Worm (Caenorhabditis elegans) whole organism, L2 larva: ENCODE measurements around the gene R13H4.2.

Experiments
- C34F6.9 ChIP-seq: fragments of 150-350 bp; optimal IDR thresholded peaks from 2 replicates; lab custom pipeline; 2014; ENCODE audit warnings: missing biosample characterization, missing genetic modification characterization
- F13H6.1 ChIP-seq: sonication (generic microtip); optimal IDR thresholded peaks from 2 replicates; lab custom pipeline; 2016; ENCODE audit warnings: missing genetic modification characterization, missing compliant biosample characterization
- R02D3.7 ChIP-seq: fragments of 150-350 bp; optimal IDR thresholded peaks from 2 replicates; lab custom pipeline; 2014; ENCODE audit warnings: missing biosample characterization, missing genetic modification characterization
- Y55F3AM.14 ChIP-seq: fragments of 200-800 bp; sonication (Bioruptor generic); optimal IDR thresholded peaks from 2 replicates; lab custom pipeline; 2018; ENCODE audit warnings: mild to moderate bottlenecking, missing genetic modification characterization, missing compliant biosample characterization
- ZK546.5 ChIP-seq: sonication (generic microtip); optimal IDR thresholded peaks from 2 replicates; lab custom pipeline; 2017; ENCODE audit warnings: missing biosample characterization, missing genetic modification characterization
- alr-1 ChIP-seq: fragments of 150-350 bp; optimal IDR thresholded peaks from 2 replicates; lab custom pipeline; 2014; ENCODE audit warnings: missing biosample characterization, missing genetic modification characterization
- aly-2 ChIP-seq: fragments of 150-350 bp; optimal IDR thresholded peaks from 2 replicates; lab custom pipeline; 2014; ENCODE audit warnings: missing biosample characterization, missing genetic modification characterization
- ama-1 ChIP-seq: fragments of 150-350 bp; optimal IDR thresholded peaks from 2 replicates; lab custom pipeline; 2018; ENCODE audit warnings: inconsistent platforms
- blmp-1 ChIP-seq: sonication (generic microtip); optimal IDR thresholded peaks from 2 replicates; lab custom pipeline; 2017; ENCODE audit warnings: missing genetic modification characterization, mild to moderate bottlenecking, missing compliant biosample characterization, antibody characterized with exemption, moderate library complexity; ENCODE audit not compliant: insufficient read depth
- ceh-16 ChIP-seq: fragments of 150-350 bp; optimal IDR thresholded peaks from 2 replicates; lab custom pipeline; 2014; ENCODE audit warnings: missing biosample characterization, missing genetic modification characterization
- ceh-82 ChIP-seq: fragments of 150-350 bp; optimal IDR thresholded peaks from 2 replicates; lab custom pipeline; 2014; ENCODE audit warnings: missing biosample characterization, missing genetic modification characterization
- crh-2 ChIP-seq: sonication (generic microtip); optimal IDR thresholded peaks from 2 replicates; lab custom pipeline; 2017; ENCODE audit warnings: missing biosample characterization, missing genetic modification characterization
- dmd-4 ChIP-seq: sonication (generic microtip); optimal IDR thresholded peaks from 2 replicates; lab custom pipeline; 2017; ENCODE audit warnings: missing biosample characterization, missing genetic modification characterization
- egl-27 ChIP-seq: sonication (generic microtip); optimal IDR thresholded peaks from 3 replicates; lab custom pipeline; 2017; ENCODE audit warnings: missing biosample characterization, missing genetic modification reagents, missing genetic modification characterization
- elt-1 ChIP-seq: fragments of 150-350 bp; optimal IDR thresholded peaks from 2 replicates; lab custom pipeline; 2014; ENCODE audit warnings: missing biosample characterization, missing genetic modification characterization
- elt-3 ChIP-seq: sonication (generic microtip); optimal IDR thresholded peaks from 2 replicates; lab custom pipeline; 2017; ENCODE audit warnings: missing biosample characterization, missing genetic modification characterization
- fos-1 ChIP-seq: fragments of 150-350 bp; optimal IDR thresholded peaks from 2 replicates; lab custom pipeline; 2014; ENCODE audit warnings: missing biosample characterization, missing genetic modification characterization
- gmeb-1 ChIP-seq: fragments of 150-350 bp; optimal IDR thresholded peaks from 2 replicates; lab custom pipeline; 2014; ENCODE audit warnings: missing biosample characterization, missing genetic modification characterization
- lin-11 ChIP-seq: fragments of 150-350 bp; sonication (generic microtip); optimal IDR thresholded peaks from 2 replicates; lab custom pipeline; 2014; ENCODE audit warnings: missing biosample characterization, missing genetic modification characterization, inconsistent platforms, mixed read lengths
- lin-13 ChIP-seq: fragments of 150-350 bp; optimal IDR thresholded peaks from 2 replicates; lab custom pipeline; 2014; ENCODE audit warnings: missing biosample characterization, missing genetic modification reagents, missing genetic modification characterization
- lin-39 ChIP-seq: fragments of 150-350 bp; optimal IDR thresholded peaks from 2 replicates; lab custom pipeline; 2014; ENCODE audit warnings: missing biosample characterization, missing genetic modification reagents, missing genetic modification characterization
- lsy-2 ChIP-seq, 2 experiments: fragments of 150-350 bp in 1 of 2; sonication (generic microtip) in 1 of 2; optimal IDR thresholded peaks; 2 replicates each; lab custom pipeline; 2014 to 2017; ENCODE audit warnings: missing biosample characterization in 2 of 2, missing genetic modification characterization in 2 of 2
- mab-5 ChIP-seq: fragments of 150-350 bp; optimal IDR thresholded peaks from 2 replicates; lab custom pipeline; 2014; ENCODE audit warnings: missing biosample characterization, missing genetic modification characterization
- mbf-1 ChIP-seq: sonication (generic microtip); optimal IDR thresholded peaks from 2 replicates; lab custom pipeline; 2017; ENCODE audit warnings: missing biosample characterization, missing genetic modification characterization
- nhr-10 ChIP-seq: sonication (generic microtip); optimal IDR thresholded peaks from 2 replicates; lab custom pipeline; 2017; ENCODE audit warnings: missing biosample characterization, missing genetic modification characterization
- nhr-11 ChIP-seq: fragments of 150-350 bp; optimal IDR thresholded peaks from 2 replicates; lab custom pipeline; 2014; ENCODE audit warnings: missing biosample characterization, missing genetic modification characterization
- nhr-12 ChIP-seq: fragments of 150-350 bp; optimal IDR thresholded peaks from 2 replicates; lab custom pipeline; 2014; ENCODE audit warnings: missing biosample characterization, missing genetic modification characterization
- nhr-21 ChIP-seq: fragments of 150-350 bp; optimal IDR thresholded peaks from 2 replicates; lab custom pipeline; 2014; ENCODE audit warnings: missing biosample characterization, missing genetic modification characterization
- nhr-23 ChIP-seq: fragments of 150-350 bp; optimal IDR thresholded peaks from 2 replicates; lab custom pipeline; 2014; ENCODE audit warnings: missing biosample characterization, missing genetic modification reagents, missing genetic modification characterization
- nhr-237 ChIP-seq: fragments of 150-350 bp; optimal IDR thresholded peaks from 2 replicates; lab custom pipeline; 2014; ENCODE audit warnings: missing biosample characterization, missing genetic modification characterization
- nhr-25 ChIP-seq: fragments of 150-350 bp; sonication (generic microtip); optimal IDR thresholded peaks from 3 replicates; lab custom pipeline; 2014; ENCODE audit warnings: missing biosample characterization, missing genetic modification characterization
- nhr-6 ChIP-seq: fragments of 150-350 bp; optimal IDR thresholded peaks from 2 replicates; lab custom pipeline; 2014; ENCODE audit warnings: missing biosample characterization, missing genetic modification characterization
- nhr-77 ChIP-seq: fragments of 150-350 bp; optimal IDR thresholded peaks from 2 replicates; lab custom pipeline; 2014; ENCODE audit warnings: missing biosample characterization, missing genetic modification characterization
- peb-1 ChIP-seq: fragments of 150-350 bp; optimal IDR thresholded peaks from 2 replicates; lab custom pipeline; 2014; ENCODE audit warnings: missing biosample characterization, missing genetic modification characterization
- sem-4 ChIP-seq: fragments of 150-350 bp; optimal IDR thresholded peaks from 2 replicates; lab custom pipeline; 2014; ENCODE audit warnings: missing biosample characterization, missing genetic modification reagents, missing genetic modification characterization
- skn-1 ChIP-seq: sonication (generic microtip); optimal IDR thresholded peaks from 2 replicates; lab custom pipeline; 2017; ENCODE audit warnings: missing biosample characterization, missing genetic modification characterization
- sma-3 ChIP-seq: sonication (generic microtip); optimal IDR thresholded peaks from 2 replicates; lab custom pipeline; 2016; ENCODE audit warnings: missing genetic modification reagents, missing genetic modification characterization, missing compliant biosample characterization
- sma-9 ChIP-seq, 2 experiments: fragments of 150-350 bp in 1 of 2; sonication (generic microtip) in 1 of 2; optimal IDR thresholded peaks; 2 replicates each; lab custom pipeline; 2014 to 2016; ENCODE audit warnings: missing genetic modification characterization in 2 of 2, mild to moderate bottlenecking in 1 of 2, missing biosample characterization in 1 of 2, missing compliant biosample characterization in 1 of 2, missing genetic modification reagents in 1 of 2, moderate library complexity in 1 of 2
- snpc-4 ChIP-seq: fragments of 150-350 bp; optimal IDR thresholded peaks from 2 replicates; lab custom pipeline; 2014; ENCODE audit warnings: missing biosample characterization, missing genetic modification characterization
- unc-39 ChIP-seq: fragments of 150-350 bp; optimal IDR thresholded peaks from 2 replicates; lab custom pipeline; 2014; ENCODE audit warnings: missing biosample characterization, missing genetic modification characterization
- unc-55 ChIP-seq: fragments of 150-350 bp; sonication (generic microtip); optimal IDR thresholded peaks from 3 replicates; lab custom pipeline; 2014; ENCODE audit warnings: missing biosample characterization, missing genetic modification reagents, missing genetic modification characterization
- unc-62 ChIP-seq: fragments of 150-350 bp; optimal IDR thresholded peaks from 2 replicates; lab custom pipeline; 2014; ENCODE audit warnings: missing biosample characterization, missing genetic modification reagents, missing genetic modification characterization
- zag-1 ChIP-seq: fragments of 150-350 bp; optimal IDR thresholded peaks from 2 replicates; lab custom pipeline; 2014; ENCODE audit warnings: missing biosample characterization, missing genetic modification characterization
- ztf-1 ChIP-seq: fragments of 200-800 bp; sonication (Bioruptor generic); conservative IDR thresholded peaks from 2 replicates; pipeline ENCODE4 v1.3.6; 2022; ENCODE audit warnings: missing genetic modification characterization, missing compliant biosample characterization
- ztf-11 ChIP-seq: sonication (generic microtip); optimal IDR thresholded peaks from 2 replicates; lab custom pipeline; 2017; ENCODE audit warnings: missing biosample characterization, missing genetic modification characterization
- ztf-4 ChIP-seq: fragments of 150-350 bp; optimal IDR thresholded peaks from 2 replicates; lab custom pipeline; 2014; ENCODE audit warnings: missing biosample characterization, missing genetic modification characterization

Gene R13H4.2

DNA sequence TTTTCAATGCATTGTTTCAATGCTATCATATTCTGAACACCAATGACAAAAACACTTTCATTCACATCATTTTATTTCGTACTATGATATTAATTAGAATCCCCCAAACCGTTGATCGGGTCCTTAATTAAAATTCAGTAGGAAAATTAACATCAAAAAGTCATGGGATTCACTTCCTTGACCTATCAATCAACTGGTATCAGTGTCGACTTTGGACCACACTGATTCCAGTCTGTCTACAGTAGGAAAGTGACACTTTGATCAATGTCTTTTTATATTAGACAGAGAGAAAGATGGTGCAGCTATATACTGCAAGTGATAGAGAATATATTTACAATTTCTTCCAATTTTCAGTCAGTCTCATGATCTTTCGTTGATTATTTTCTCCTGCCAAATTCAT lies 39.8 kb upstream of the R13H4.2 start (continued):
- TF ChIP-seq zag-1, result no peak
- TF ChIP-seq nhr-6 (tag; lab: Kevin White, UChicago), result no peak
- TF ChIP-seq nhr-21, result peak; percentile 13
- TF ChIP-seq, all 48 proteins: peak for 6

DNA sequence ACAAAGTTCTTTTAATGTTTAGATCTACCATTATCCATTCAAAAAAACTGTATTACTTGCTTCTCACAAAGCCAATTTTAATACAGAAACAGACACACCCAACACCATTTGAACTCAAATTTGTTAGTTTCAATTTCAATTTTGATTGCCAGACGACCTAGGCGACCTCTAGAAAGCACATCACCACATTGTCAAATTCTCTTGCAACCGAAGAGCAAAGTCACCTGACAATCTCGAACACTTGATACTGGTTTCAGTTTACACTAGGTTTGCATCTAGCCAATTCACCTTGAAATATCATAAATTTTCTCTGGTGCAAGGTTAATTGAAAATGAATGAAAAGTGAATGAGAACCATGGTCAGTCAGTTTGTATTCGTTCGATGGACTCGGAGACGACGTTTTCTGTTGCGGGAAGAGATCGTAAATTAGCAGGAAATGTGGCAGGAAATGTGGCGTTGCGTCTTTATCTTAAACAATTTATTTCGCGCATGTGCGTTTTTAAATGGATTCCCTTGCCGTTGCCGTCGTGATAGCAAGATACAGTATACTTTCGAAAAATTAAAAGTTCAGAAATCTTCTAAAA lies 38.8 kb upstream of the R13H4.2 start:
- TF ChIP-seq nhr-21 (peak; percentile 24), mab-5 (no peak), crh-2 (tag; lab: Kevin White, UChicago) (peak; percentile 6), ZK546.5 (tag; lab: Kevin White, UChicago) (no peak), lin-11 (tag; lab: Kevin White, UChicago) (no peak), lsy-2 (tag; optimal IDR thresholded peaks at IDR 0.05; lab: Kevin White, UChicago) (no peak), lin-39 (tag; lab: Kevin White, UChicago) (no peak), alr-1 (tag; lab: Kevin White, UChicago) (no peak), mbf-1 (tag; lab: Kevin White, UChicago) (no peak), blmp-1 (peak; percentile 50), R02D3.7 (tag; lab: Kevin White, UChicago) (no peak), nhr-12 (tag; lab: Kevin White, UChicago) (no peak), ama-1 (lab: Kevin White, UChicago) (no peak), ceh-82 (no peak), skn-1 (tag; lab: Kevin White, UChicago) (no peak), fos-1 (tag; lab: Kevin White, UChicago) (no peak), nhr-23 (no peak), C34F6.9 (tag; lab: Kevin White, UChicago) (no peak), sma-9 (GFP tag; optimal IDR thresholded peaks at IDR 0.05; lab: Kevin White, UChicago) (peak; percentile 70), sma-9 (tag; optimal IDR thresholded peaks at IDR 0.05; lab: Kevin White, UChicago) (no peak), ztf-4 (no peak), unc-55 (no peak), aly-2 (no peak), sma-3 (GFP tag; lab: Kevin White, UChicago) (peak; percentile 13), ceh-16 (tag; lab: Kevin White, UChicago) (no peak), unc-39 (tag; lab: Kevin White, UChicago) (no peak), nhr-25 (tag; lab: Kevin White, UChicago) (peak; percentile 68), ztf-11 (no peak), nhr-11 (tag; lab: Kevin White, UChicago) (no peak), ztf-1 (GFP tag; lab: Robert Waterston, UW) (no peak), unc-62 (GFP tag; lab: Kevin White, UChicago) (no peak), Y55F3AM.14 (GFP tag; lab: Kevin White, UChicago) (no peak), lin-13 (GFP tag; lab: Kevin White, UChicago) (no peak), nhr-237 (tag; lab: Kevin White, UChicago) (no peak), zag-1 (no peak), snpc-4 (tag; lab: Kevin White, UChicago) (no peak), gmeb-1 (no peak), elt-1 (no peak), elt-3 (tag; lab: Kevin White, UChicago) (no peak), nhr-77 (tag; lab: Kevin White, UChicago) (no peak), nhr-10 (tag; lab: Kevin White, UChicago) (no peak), peb-1 (no peak), nhr-6 (tag; lab: Kevin White, UChicago) (no peak), egl-27 (tag; lab: Kevin White, UChicago) (no peak), dmd-4 (tag; lab: Kevin White, UChicago) (no peak), sem-4 (no peak), F13H6.1 (tag; lab: Kevin White, UChicago) (no peak)
